Fruit fly (Drosophila melanogaster) whole organism, embryonic: ENCODE data around the gene CG6040.

Experiments
- ATbp ChIP-seq: fragments of 200-800 bp; sonication (Bioruptor generic); optimal IDR thresholded peaks from 2 replicates; lab custom pipeline; 2017; ENCODE audit warnings: missing biosample characterization, mild to moderate bottlenecking, missing genetic modification characterization, missing genetic modification reagents
- Aef1 ChIP-seq: fragments of 200-800 bp; sonication (Bioruptor generic); IDR thresholded peaks from 3 replicates; pipeline ENCODE4 v1.3.6; 2022; ENCODE audit warnings: missing biosample characterization, missing genetic modification characterization
- Antp ChIP-seq: fragments of 200-800 bp; sonication (Bioruptor generic); optimal IDR thresholded peaks from 3 replicates; lab custom pipeline; 2016; ENCODE audit warnings: missing biosample characterization, missing genetic modification characterization
- Awh ChIP-seq: fragments of 200-800 bp; sonication (Bioruptor generic); IDR thresholded peaks from 2 replicates; pipeline ENCODE4, ENCODE4 v1.3.6; 2022; ENCODE audit warnings: missing biosample characterization, missing genetic modification characterization
- CG10543 ChIP-seq: fragments of 200-800 bp; sonication (Bioruptor generic); optimal IDR thresholded peaks from 3 replicates; lab custom pipeline; 2017; ENCODE audit warnings: missing biosample characterization, mild to moderate bottlenecking, missing genetic modification characterization, moderate library complexity
- CG12769 ChIP-seq: fragments of 200-800 bp; sonication (Bioruptor generic); optimal IDR thresholded peaks from 2 replicates; lab custom pipeline; 2019; ENCODE audit warnings: missing biosample characterization, mild to moderate bottlenecking, missing genetic modification characterization, moderate library complexity
- CG13894 ChIP-seq: fragments of 200-800 bp; sonication (Bioruptor generic); optimal IDR thresholded peaks from 3 replicates; lab custom pipeline; 2018; ENCODE audit warnings: missing biosample characterization, mild to moderate bottlenecking, missing genetic modification characterization, moderate library complexity
- CG17328 ChIP-seq: fragments of 200-800 bp; sonication (Bioruptor generic); IDR thresholded peaks from 2 replicates; pipeline ENCODE4 v1.3.6; 2022; ENCODE audit warnings: missing biosample characterization, missing genetic modification characterization
- CG17912 ChIP-seq: fragments of 200-800 bp; sonication (Bioruptor generic); optimal IDR thresholded peaks from 2 replicates; lab custom pipeline; 2018; ENCODE audit warnings: missing biosample characterization, mild to moderate bottlenecking, missing genetic modification characterization
- CG1832 ChIP-seq: fragments of 200-800 bp; sonication (Bioruptor generic); optimal IDR thresholded peaks from 2 replicates; lab custom pipeline; 2017; ENCODE audit warnings: missing biosample characterization, mild to moderate bottlenecking, missing genetic modification characterization, inconsistent platforms
- CG2889 ChIP-seq: fragments of 200-800 bp; sonication (Bioruptor generic); IDR thresholded peaks from 3 replicates; pipeline ENCODE4 v1.3.6; 2022; ENCODE audit warnings: missing biosample characterization, missing genetic modification characterization
- CG30020 ChIP-seq: fragments of 200-800 bp; optimal IDR thresholded peaks from 2 replicates; lab custom pipeline; 2019; ENCODE audit warnings: missing biosample characterization, mild to moderate bottlenecking, missing genetic modification characterization, moderate library complexity
- CG6272 ChIP-seq: fragments of 200-800 bp; sonication (Bioruptor generic); IDR thresholded peaks from 2 replicates; pipeline ENCODE4 v1.3.6; 2022; ENCODE audit warnings: missing biosample characterization, missing genetic modification characterization
- CG7357 ChIP-seq: fragments of 200-800 bp; sonication (Bioruptor generic); IDR thresholded peaks from 3 replicates; pipeline ENCODE4 v1.3.6; 2022; ENCODE audit warnings: missing biosample characterization, missing genetic modification characterization
- Dref ChIP-seq: fragments of 200-800 bp; sonication (Bioruptor generic); IDR thresholded peaks from 2 replicates; pipeline ENCODE4 v1.3.6; 2022; ENCODE audit warnings: missing biosample characterization, missing genetic modification characterization
- ERR ChIP-seq: fragments of 200-800 bp; sonication (Bioruptor generic); optimal IDR thresholded peaks from 2 replicates; lab custom pipeline; 2016; ENCODE audit warnings: missing biosample characterization, missing genetic modification characterization
- Gug ChIP-seq: fragments of 200-800 bp; sonication (Bioruptor generic); IDR thresholded peaks from 4 replicates; pipeline ENCODE4 v1.3.6; 2022; ENCODE audit warnings: missing biosample characterization, missing genetic modification characterization
- Hey ChIP-seq: fragments of 200-800 bp; sonication (Bioruptor generic); optimal IDR thresholded peaks from 3 replicates; lab custom pipeline; 2018; ENCODE audit warnings: missing biosample characterization, mild to moderate bottlenecking, missing genetic modification characterization
- Nf-YC ChIP-seq: fragments of 200-800 bp; optimal IDR thresholded peaks from 3 replicates; lab custom pipeline; 2019; ENCODE audit warnings: missing biosample characterization, mild to moderate bottlenecking, missing genetic modification characterization, moderate library complexity
- Pdp1 ChIP-seq, 2 experiments: fragments of 200-800 bp; sonication (Bioruptor generic); optimal IDR thresholded peaks; 3 replicates each; lab custom pipeline; 2016; ENCODE audit warnings: missing biosample characterization in 2 of 2, missing genetic modification characterization in 2 of 2, mild to moderate bottlenecking in 1 of 2, moderate library complexity in 1 of 2
- Rfx ChIP-seq: fragments of 200-800 bp; sonication (Bioruptor generic); IDR thresholded peaks from 2 replicates; pipeline ENCODE4 v1.3.6; 2022; ENCODE audit warnings: missing biosample characterization, missing genetic modification characterization
- Sox100B ChIP-seq: fragments of 200-800 bp; sonication (Bioruptor generic); optimal IDR thresholded peaks from 3 replicates; lab custom pipeline; 2018; ENCODE audit warnings: missing biosample characterization, mild to moderate bottlenecking, missing genetic modification characterization
- abd-A ChIP-seq: fragments of 200-800 bp; sonication (Bioruptor generic); optimal IDR thresholded peaks from 3 replicates; lab custom pipeline; 2019; ENCODE audit warnings: missing biosample characterization, mild to moderate bottlenecking, missing genetic modification characterization, moderate library complexity
- az2 ChIP-seq: fragments of 200-800 bp; sonication (Bioruptor generic); optimal IDR thresholded peaks from 3 replicates; lab custom pipeline; 2016; ENCODE audit warnings: missing biosample characterization, missing genetic modification characterization
- cad ChIP-seq: fragments of >200 bp; optimal IDR thresholded peaks from 2 replicates; lab custom pipeline; 2017; ENCODE audit warnings: missing biosample characterization, missing genetic modification characterization
- cg ChIP-seq: fragments of 200-800 bp; sonication (Bioruptor generic); optimal IDR thresholded peaks from 3 replicates; lab custom pipeline; 2019; ENCODE audit warnings: missing biosample characterization, mild to moderate bottlenecking, missing genetic modification characterization, moderate library complexity
- dmrt11E ChIP-seq: fragments of 200-800 bp; sonication (Bioruptor generic); optimal IDR thresholded peaks from 3 replicates; lab custom pipeline; 2018; ENCODE audit warnings: missing biosample characterization, mild to moderate bottlenecking, missing genetic modification characterization, moderate library complexity
- eve ChIP-seq, 2 experiments: fragments of >200 bp; optimal IDR thresholded peaks; 2 replicates each; lab custom pipeline; 2017; ENCODE audit warnings: missing biosample characterization in 2 of 2, missing genetic modification characterization in 2 of 2
- gsb-n ChIP-seq: fragments of 200-800 bp; sonication (Bioruptor generic); optimal IDR thresholded peaks from 3 replicates; lab custom pipeline; 2018; ENCODE audit warnings: missing biosample characterization, mild to moderate bottlenecking, missing genetic modification characterization
- gt ChIP-seq: fragments of 200-800 bp; sonication (Bioruptor generic); IDR thresholded peaks from 2 replicates; pipeline ENCODE4 v1.3.6; 2022; ENCODE audit warnings: missing biosample characterization, missing genetic modification characterization
- ham ChIP-seq: fragments of 200-800 bp; sonication (Bioruptor generic); IDR thresholded peaks from 2 replicates; pipeline ENCODE4 v1.3.6; 2022; ENCODE audit warnings: missing biosample characterization, missing genetic modification characterization
- kah ChIP-seq: fragments of 200-800 bp; sonication (Bioruptor generic); optimal IDR thresholded peaks from 2 replicates; lab custom pipeline; 2018; ENCODE audit warnings: missing biosample characterization, mild to moderate bottlenecking, missing genetic modification characterization
- lmd ChIP-seq: fragments of 200-800 bp; sonication (Bioruptor generic); IDR thresholded peaks from 2 replicates; pipeline ENCODE4 v1.3.6; 2022; ENCODE audit warnings: missing biosample characterization, missing genetic modification characterization
- org-1 ChIP-seq: fragments of 200-800 bp; sonication (Bioruptor generic); optimal IDR thresholded peaks from 2 replicates; lab custom pipeline; 2017; ENCODE audit warnings: missing biosample characterization, missing genetic modification characterization
- pum ChIP-seq: fragments of 200-800 bp; sonication (Bioruptor generic); optimal IDR thresholded peaks from 2 replicates; lab custom pipeline; 2016; ENCODE audit warnings: missing biosample characterization, missing genetic modification characterization
- row ChIP-seq: fragments of 200-800 bp; sonication (Bioruptor generic); IDR thresholded peaks from 3 replicates; pipeline ENCODE4 v1.3.6; 2022; ENCODE audit warnings: missing biosample characterization, missing genetic modification characterization
- sd ChIP-seq: fragments of 200-800 bp; sonication (Bioruptor generic); optimal IDR thresholded peaks from 3 replicates; lab custom pipeline; 2018; ENCODE audit warnings: missing biosample characterization, mild to moderate bottlenecking, missing genetic modification characterization, moderate library complexity
- sens ChIP-seq: fragments of 200-800 bp; sonication (Bioruptor generic); peaks from one replicate; lab custom pipeline; 2016; ENCODE audit warnings: missing biosample characterization, missing genetic modification characterization
- sob ChIP-seq: fragments of 200-800 bp; sonication (Bioruptor generic); IDR thresholded peaks from 2 replicates; pipeline ENCODE4 v1.3.6; 2022; ENCODE audit warnings: missing biosample characterization, missing genetic modification characterization
- sr ChIP-seq: fragments of 200-800 bp; sonication (Bioruptor generic); IDR thresholded peaks from 3 replicates; pipeline ENCODE4 v1.3.6; 2022; ENCODE audit warnings: missing biosample characterization, missing genetic modification characterization
- tap ChIP-seq: fragments of 200-800 bp; optimal IDR thresholded peaks from 3 replicates; lab custom pipeline; 2019; ENCODE audit warnings: missing biosample characterization, mild to moderate bottlenecking, missing genetic modification characterization, moderate library complexity
- tin ChIP-seq: fragments of 200-800 bp; sonication (Bioruptor generic); optimal IDR thresholded peaks from 3 replicates; lab custom pipeline; 2016; ENCODE audit warnings: missing biosample characterization, missing genetic modification characterization
- tup ChIP-seq: fragments of 200-800 bp; sonication (Bioruptor generic); optimal IDR thresholded peaks from 2 replicates; lab custom pipeline; 2016; ENCODE audit warnings: missing biosample characterization, mild to moderate bottlenecking, missing genetic modification characterization, moderate library complexity

Gene CG6040

dm6 chr3R:19091749-19092264 lies 5.0 kb upstream of the CG6040 start (continued):
- TF ChIP-seq Pdp1 (GFP tag; optimal IDR thresholded peaks at IDR 0.05; lab: Kevin White, UChicago): peak in 1 of 2 experiments; percentile 40
- TF ChIP-seq CG12769 (tag; lab: Kevin White, UChicago): peak; percentile 13
- TF ChIP-seq CG30020 (tag; lab: Kevin White, UChicago): no peak
- TF ChIP-seq Dref (GFP tag; lab: Robert Waterston, UW): no peak
- no peak for TF ChIP-seq Rfx (GFP tag; lab: Robert Waterston, UW)
- TF ChIP-seq CG7357 (GFP tag; lab: Robert Waterston, UW): no peak
- no peak for TF ChIP-seq Sox100B
- no peak for TF ChIP-seq cad
- TF ChIP-seq cg (GFP tag; lab: Kevin White, UChicago): peak; percentile 42
- no peak for TF ChIP-seq lmd (GFP tag; lab: Robert Waterston, UW)
- no peak for TF ChIP-seq tin
- TF ChIP-seq row (GFP tag; lab: Robert Waterston, UW): no peak
- TF ChIP-seq tup (GFP tag; lab: Kevin White, UChicago): no peak
- no peak for TF ChIP-seq CG17328 (GFP tag; lab: Robert Waterston, UW)
- no peak for TF ChIP-seq sob (GFP tag; lab: Robert Waterston, UW)
- no peak for TF ChIP-seq CG10543 (GFP tag; lab: Kevin White, UChicago)
- TF ChIP-seq ATbp (GFP tag; lab: Kevin White, UChicago): no peak
- TF ChIP-seq Hey (tag; lab: Kevin White, UChicago): no peak
- no peak for TF ChIP-seq Nf-YC (tag; lab: Kevin White, UChicago)
- TF ChIP-seq Aef1 (GFP tag; lab: Robert Waterston, UW): no peak
- no peak for TF ChIP-seq CG6272 (GFP tag; lab: Robert Waterston, UW)
- no peak for TF ChIP-seq Awh
- TF ChIP-seq sr (GFP tag; lab: Robert Waterston, UW): peak; percentile 86
- TF ChIP-seq CG13894: no peak
- TF ChIP-seq CG1832 (GFP tag; lab: Kevin White, UChicago): no peak
- no peak for TF ChIP-seq pum
- no peak for TF ChIP-seq ham (GFP tag; lab: Robert Waterston, UW)
- no peak for TF ChIP-seq CG17912 (GFP tag; lab: Kevin White, UChicago)
- TF ChIP-seq ERR: no peak
- TF ChIP-seq tap (tag; lab: Kevin White, UChicago): no peak
- peak; percentile 48 for TF ChIP-seq sens (GFP tag; lab: Kevin White, UChicago)
- TF ChIP-seq Gug (GFP tag; lab: Robert Waterston, UW): no peak
- no peak for TF ChIP-seq gt (GFP tag; lab: Robert Waterston, UW)
- no peak for TF ChIP-seq dmrt11E (tag; lab: Kevin White, UChicago)
- TF ChIP-seq org-1 (GFP tag; lab: Kevin White, UChicago): no peak
- TF ChIP-seq kah (GFP tag; lab: Kevin White, UChicago): no peak
- TF ChIP-seq CG2889 (GFP tag; lab: Robert Waterston, UW): no peak
- TF ChIP-seq abd-A (tag; lab: Kevin White, UChicago): peak; percentile 38
- peak; percentile 91 for TF ChIP-seq sd (tag; lab: Kevin White, UChicago)
- TF ChIP-seq gsb-n (tag; lab: Kevin White, UChicago): no peak
- no peak for TF ChIP-seq Antp
- TF ChIP-seq az2 (GFP tag; lab: Kevin White, UChicago): no peak
- TF ChIP-seq eve (GFP tag; optimal IDR thresholded peaks at IDR 0.05; lab: Kevin White, UChicago): peak in 1 of 2 experiments; percentile 72
